Fruit fly (Drosophila melanogaster): ENCODE measurements around the gene CG31698.

The CG31698 gene

dm6 chr2L:3172745-3173271 lies 832 bp downstream of the CG31698 start (continued):
- TF ChIP-seq CG15601 (tag; optimal IDR thresholded peaks at IDR 0.05): no peak
- peak; percentile 92 for TF ChIP-seq Bgb (GFP tag; IDR thresholded peaks at IDR 0.05; ENCODE audit: partially characterized antibody)
- no peak for TF ChIP-seq slp2 (GFP tag; optimal IDR thresholded peaks at IDR 0.05)
- TF ChIP-seq dmrt11E (tag; optimal IDR thresholded peaks at IDR 0.05): no peak
- peak in 1 of 2 experiments; percentile 62 for TF ChIP-seq crp (GFP tag; optimal IDR thresholded peaks at IDR 0.05)
- TF ChIP-seq zfh1 (GFP tag; IDR thresholded peaks at IDR 0.05): 0 out of 3 replicates have a peak, but pooled peaks have one; percentile 32
- peak; percentile 94; the same call in 2 of the 3 replicates for TF ChIP-seq Opbp (GFP tag; IDR thresholded peaks at IDR 0.05; ENCODE audit: partially characterized antibody)
- TF ChIP-seq inv (GFP tag; IDR thresholded peaks at IDR 0.05; ENCODE audit: partially characterized antibody): peak; percentile 52; the same call in 1 of the 2 replicates
- peak; percentile 51; the same call in 1 of the 2 replicates for TF ChIP-seq stc (GFP tag; IDR thresholded peaks at IDR 0.05)
- no peak for TF ChIP-seq Ptx1 (GFP tag; IDR thresholded peaks at IDR 0.05)
- peak; percentile 19 for TF ChIP-seq pzg (GFP tag; optimal IDR thresholded peaks at IDR 0.05)
- no peak for TF ChIP-seq tio (GFP tag; optimal IDR thresholded peaks at IDR 0.05)
- no peak for TF ChIP-seq gt (GFP tag; IDR thresholded peaks at IDR 0.05)
- peak; percentile 79 for TF ChIP-seq nerfin-2 (GFP tag; IDR thresholded peaks at IDR 0.05; ENCODE audit: partially characterized antibody)
- 0 out of 2 replicates have a peak, but pooled peaks have one; percentile 8 for TF ChIP-seq sim (GFP tag; IDR thresholded peaks at IDR 0.05)
- TF ChIP-seq CG15011 (GFP tag; optimal IDR thresholded peaks at IDR 0.05): no peak
- TF ChIP-seq CG17385 (GFP tag; optimal IDR thresholded peaks at IDR 0.05): peak; percentile 22
- TF ChIP-seq BtbVII (GFP tag; optimal IDR thresholded peaks at IDR 0.05): peak; percentile 59
- TF ChIP-seq gcm2 (GFP tag; optimal IDR thresholded peaks at IDR 0.05): no peak
- peak; percentile 55 for TF ChIP-seq CG4424 (GFP tag; optimal IDR thresholded peaks at IDR 0.05)
- TF ChIP-seq Ets97D (GFP tag; optimal IDR thresholded peaks at IDR 0.05): no peak
- TF ChIP-seq Meics (GFP tag; optimal IDR thresholded peaks at IDR 0.05): peak; percentile 19
- no peak for TF ChIP-seq CG8290 (GFP tag; optimal IDR thresholded peaks at IDR 0.05)
- peak in 1 of 2 experiments; percentile 24 for TF ChIP-seq CG8290 (tag; optimal IDR thresholded peaks at IDR 0.05)
- peak; percentile 21 for TF ChIP-seq Fer3 (tag; optimal IDR thresholded peaks at IDR 0.05)
- TF ChIP-seq Deaf1 (tag; optimal IDR thresholded peaks at IDR 0.05): no peak
- no peak for TF ChIP-seq pum (GFP tag; optimal IDR thresholded peaks at IDR 0.05)
- TF ChIP-seq hkb (optimal IDR thresholded peaks at IDR 0.05): no peak
- peak; percentile 79 for TF ChIP-seq hkb (GFP tag; IDR thresholded peaks at IDR 0.05)
- no peak for TF ChIP-seq dati (GFP tag; IDR thresholded peaks at IDR 0.05)
- TF ChIP-seq MESR4 (GFP tag; optimal IDR thresholded peaks at IDR 0.05): no peak
- TF ChIP-seq CG11504 (tag; optimal IDR thresholded peaks at IDR 0.05): no peak
- TF ChIP-seq Dip3 (GFP tag; optimal IDR thresholded peaks at IDR 0.05): no peak
- no peak for TF ChIP-seq Tbp (GFP tag; optimal IDR thresholded peaks at IDR 0.05)
- TF ChIP-seq CG4328 (GFP tag; optimal IDR thresholded peaks at IDR 0.05): no peak
- no peak for TF ChIP-seq grau (tag; optimal IDR thresholded peaks at IDR 0.05)
- TF ChIP-seq CG15696 (tag; optimal IDR thresholded peaks at IDR 0.05): peak; percentile 22
- peak; percentile 31 for TF ChIP-seq CG10431 (GFP tag; optimal IDR thresholded peaks at IDR 0.05)
- no peak for TF ChIP-seq CG18476 (GFP tag; optimal IDR thresholded peaks at IDR 0.05)
- peak; percentile 26 for TF ChIP-seq CG3281 (GFP tag; optimal IDR thresholded peaks at IDR 0.05)
- no peak for TF ChIP-seq CrebB (tag; optimal IDR thresholded peaks at IDR 0.05)
- TF ChIP-seq Hmx (GFP tag; optimal IDR thresholded peaks at IDR 0.05): no peak
- peak; percentile 58 for TF ChIP-seq CG18262 (tag; optimal IDR thresholded peaks at IDR 0.05)
- no peak for TF ChIP-seq pita (GFP tag; optimal IDR thresholded peaks at IDR 0.05)
- peak; percentile 19 for TF ChIP-seq Hmr (GFP tag; optimal IDR thresholded peaks at IDR 0.05)
- no peak for TF ChIP-seq slou (GFP tag; optimal IDR thresholded peaks at IDR 0.05)
- no peak for TF ChIP-seq Awh (GFP tag; IDR thresholded peaks at IDR 0.05)
- TF ChIP-seq Lhr (GFP tag; optimal IDR thresholded peaks at IDR 0.05): no peak
- peak; percentile 96 for TF ChIP-seq E2f2 (GFP tag; IDR thresholded peaks at IDR 0.05)
- TF ChIP-seq CG17186 (GFP tag; optimal IDR thresholded peaks at IDR 0.05): peak; percentile 99
- peak; percentile 49; the same call in 2 of the 3 replicates for TF ChIP-seq so (GFP tag; IDR thresholded peaks at IDR 0.05)

All from whole organism, embryonic.